Fruit fly (Drosophila melanogaster) whole organism, pupa: ENCODE results near the gene CG14840.

Experiments
- CG10348 ChIP-seq: fragments of 200-800 bp; sonication (Bioruptor generic); IDR thresholded peaks from 2 replicates; pipeline ENCODE4 v1.3.6; 2022; ENCODE audit warnings: missing biosample characterization, missing genetic modification characterization
- CG12605 ChIP-seq: fragments of 200-800 bp; sonication (Bioruptor generic); IDR thresholded peaks from 2 replicates; pipeline ENCODE4 v1.3.6; 2022; ENCODE audit warnings: missing biosample characterization, missing genetic modification characterization
- CG13204 ChIP-seq: fragments of 200-800 bp; sonication (Bioruptor generic); optimal IDR thresholded peaks from 2 replicates; lab custom pipeline; 2018; ENCODE audit warnings: missing biosample characterization, mild to moderate bottlenecking, missing genetic modification characterization, moderate library complexity
- CG14655 ChIP-seq: fragments of 200-800 bp; sonication (Bioruptor generic); optimal IDR thresholded peaks from 3 replicates; lab custom pipeline; 2017; ENCODE audit warnings: mild to moderate bottlenecking, missing biosample characterization, missing genetic modification reagents, missing genetic modification characterization
- CG15710 ChIP-seq: fragments of 200-800 bp; sonication (Bioruptor generic); optimal IDR thresholded peaks from 2 replicates; lab custom pipeline; 2018; ENCODE audit warnings: missing biosample characterization, mild to moderate bottlenecking, missing genetic modification characterization, moderate library complexity
- CG17806 ChIP-seq: fragments of 200-800 bp; sonication (Bioruptor generic); optimal IDR thresholded peaks from 2 replicates; lab custom pipeline; 2018; ENCODE audit warnings: missing biosample characterization, mild to moderate bottlenecking, missing genetic modification characterization, moderate library complexity
- CG32121 ChIP-seq: fragments of 200-800 bp; sonication (Bioruptor generic); IDR thresholded peaks from 2 replicates; pipeline ENCODE4 v1.3.6; 2022; ENCODE audit warnings: missing biosample characterization, missing genetic modification characterization
- CG34367 ChIP-seq: fragments of 200-800 bp; sonication (Bioruptor generic); optimal IDR thresholded peaks from 2 replicates; lab custom pipeline; 2018; ENCODE audit warnings: missing biosample characterization, mild to moderate bottlenecking, missing genetic modification characterization
- CG4496 ChIP-seq: fragments of 200-800 bp; sonication (Bioruptor generic); IDR thresholded peaks from 3 replicates; pipeline ENCODE4 v1.3.6; 2022; ENCODE audit warnings: missing biosample characterization, missing genetic modification characterization
- CG8159 ChIP-seq: fragments of 200-800 bp; sonication (Bioruptor generic); optimal IDR thresholded peaks from 3 replicates; lab custom pipeline; 2018; ENCODE audit warnings: missing biosample characterization, mild to moderate bottlenecking, missing genetic modification characterization, moderate library complexity
- CG8301 ChIP-seq: fragments of 200-800 bp; sonication (Bioruptor generic); optimal IDR thresholded peaks from 2 replicates; lab custom pipeline; 2018; ENCODE audit warnings: missing biosample characterization, mild to moderate bottlenecking, missing genetic modification characterization
- CG9948 ChIP-seq: fragments of 200-800 bp; sonication (Bioruptor generic); optimal IDR thresholded peaks from 2 replicates; lab custom pipeline; 2018; ENCODE audit warnings: missing biosample characterization, mild to moderate bottlenecking, missing genetic modification characterization, moderate library complexity
- D1 ChIP-seq: fragments of 200-800 bp; sonication (Bioruptor generic); optimal IDR thresholded peaks from 2 replicates; lab custom pipeline; 2018; ENCODE audit warnings: missing biosample characterization, mild to moderate bottlenecking, missing genetic modification characterization, moderate library complexity
- EcR ChIP-seq: fragments of 200-800 bp; sonication (Bioruptor generic); optimal IDR thresholded peaks from 3 replicates; lab custom pipeline; 2019; ENCODE audit warnings: missing biosample characterization, missing genetic modification characterization, mild to moderate bottlenecking, moderate library complexity, missing genetic modification reagents
- Ets98B ChIP-seq: fragments of 200-800 bp; sonication (Bioruptor generic); IDR thresholded peaks from 2 replicates; pipeline ENCODE4 v1.3.6; 2022; ENCODE audit warnings: missing biosample characterization, missing genetic modification characterization
- Pif1A ChIP-seq: fragments of 200-800 bp; sonication (Bioruptor generic); optimal IDR thresholded peaks from 3 replicates; lab custom pipeline; 2016; ENCODE audit warnings: missing biosample characterization, missing genetic modification characterization
- Pif1B ChIP-seq: fragments of 200-800 bp; sonication (Bioruptor generic); optimal IDR thresholded peaks from 3 replicates; lab custom pipeline; 2016; ENCODE audit warnings: missing biosample characterization, missing genetic modification characterization
- Snoo ChIP-seq: fragments of 200-800 bp; sonication (Bioruptor generic); optimal IDR thresholded peaks from 3 replicates; lab custom pipeline; 2017; ENCODE audit warnings: missing biosample characterization, mild to moderate bottlenecking, missing genetic modification characterization, inconsistent platforms
- fd96Ca ChIP-seq: fragments of 200-800 bp; sonication (Bioruptor generic); IDR thresholded peaks from 3 replicates; pipeline ENCODE4 v1.3.6; 2022; ENCODE audit warnings: missing biosample characterization, missing genetic modification characterization
- gl ChIP-seq: fragments of 200-800 bp; sonication (Bioruptor generic); optimal IDR thresholded peaks from 2 replicates; lab custom pipeline; 2018; ENCODE audit warnings: missing biosample characterization, mild to moderate bottlenecking, missing genetic modification characterization
- rn ChIP-seq: fragments of 200-800 bp; sonication (Bioruptor generic); IDR thresholded peaks from 2 replicates; pipeline ENCODE4 v1.3.6; 2022; ENCODE audit warnings: missing biosample characterization, missing genetic modification characterization

Gene CG14840

dm6 chr3R:14280324-14280723 is 19.3 kb upstream of the CG14840 start:
- TF ChIP-seq CG10348 (no peak), CG17806 (tag; lab: Kevin White, UChicago) (peak; percentile 17), Pif1B (GFP tag; lab: Kevin White, UChicago) (peak; percentile 19), Snoo (tag; lab: Kevin White, UChicago) (peak; percentile 10), CG9948 (tag; lab: Kevin White, UChicago) (peak; percentile 51), Pif1A (peak; percentile 37), CG4496 (GFP tag; lab: Robert Waterston, UW) (peak; percentile 28; the same call in 1 of the 3 replicates), rn (GFP tag; lab: Robert Waterston, UW) (no peak), fd96Ca (GFP tag; lab: Robert Waterston, UW) (no peak), CG14655 (peak; percentile 79), CG8301 (tag; lab: Kevin White, UChicago) (peak; percentile 67), CG8159 (peak; percentile 15)

dm6 chr3R:14279311-14279998 is 18.4 kb upstream of the CG14840 start:
- peak; percentile 20 for TF ChIP-seq CG8159
- TF ChIP-seq CG32121 (GFP tag; lab: Robert Waterston, UW), result peak; percentile 54
- TF ChIP-seq CG12605 (GFP tag; lab: Robert Waterston, UW), result no peak
- no peak for TF ChIP-seq Pif1B (GFP tag; lab: Kevin White, UChicago)
- no peak for TF ChIP-seq CG13204 (GFP tag; lab: Kevin White, UChicago)
- TF ChIP-seq EcR (GFP tag; lab: Kevin White, UChicago), result no peak
- TF ChIP-seq CG14655, result peak; percentile 70
- TF ChIP-seq Ets98B, result peak; percentile 47
- TF ChIP-seq rn (GFP tag; lab: Robert Waterston, UW), result no peak
- peak; percentile 41 for TF ChIP-seq CG8301 (tag; lab: Kevin White, UChicago)
- no peak for TF ChIP-seq fd96Ca (GFP tag; lab: Robert Waterston, UW)
- no peak for TF ChIP-seq D1 (tag; lab: Kevin White, UChicago)
- TF ChIP-seq CG17806 (tag; lab: Kevin White, UChicago), result peak; percentile 23
- TF ChIP-seq CG34367 (tag; lab: Kevin White, UChicago), result peak; percentile 7
- TF ChIP-seq CG10348, result no peak
- no peak for TF ChIP-seq Snoo (tag; lab: Kevin White, UChicago)
- TF ChIP-seq Pif1A, result peak; percentile 9
- no peak for TF ChIP-seq gl (tag; lab: Kevin White, UChicago)
- peak; percentile 46; the same call in 1 of the 3 replicates for TF ChIP-seq CG4496 (GFP tag; lab: Robert Waterston, UW)
- peak; percentile 31 for TF ChIP-seq CG9948 (tag; lab: Kevin White, UChicago)
- peak; percentile 12 for TF ChIP-seq CG15710 (tag; lab: Kevin White, UChicago)

dm6 chr3R:14278523-14279303 is 17.7 kb upstream of the CG14840 start:
- TF ChIP-seq CG13204 (GFP tag; lab: Kevin White, UChicago), result peak; percentile 75
- peak; percentile 79 for TF ChIP-seq Ets98B
- TF ChIP-seq fd96Ca (GFP tag; lab: Robert Waterston, UW), result peak; percentile 63; the same call in 2 of the 3 replicates
- TF ChIP-seq EcR (GFP tag; lab: Kevin White, UChicago), result peak; percentile 69
- TF ChIP-seq CG8159, result peak; percentile 45
- peak; percentile 50 for TF ChIP-seq CG9948 (tag; lab: Kevin White, UChicago)
- peak; percentile 53 for TF ChIP-seq CG15710 (tag; lab: Kevin White, UChicago)
- peak; percentile 31 for TF ChIP-seq CG14655
- TF ChIP-seq Pif1A, result peak; percentile 37
- peak; percentile 69 for TF ChIP-seq CG12605 (GFP tag; lab: Robert Waterston, UW)
- TF ChIP-seq CG8301 (tag; lab: Kevin White, UChicago), result peak; percentile 15
- TF ChIP-seq Snoo (tag; lab: Kevin White, UChicago), result no peak
- peak; percentile 84 for TF ChIP-seq CG4496 (GFP tag; lab: Robert Waterston, UW)
- TF ChIP-seq CG17806 (tag; lab: Kevin White, UChicago), result peak; percentile 21
- TF ChIP-seq CG10348, result no peak
- peak; percentile 66 for TF ChIP-seq Pif1B (GFP tag; lab: Kevin White, UChicago)
- TF ChIP-seq CG34367 (tag; lab: Kevin White, UChicago), result peak; percentile 33
- peak; percentile 88 for TF ChIP-seq gl (tag; lab: Kevin White, UChicago)
- TF ChIP-seq D1 (tag; lab: Kevin White, UChicago), result no peak
- TF ChIP-seq rn (GFP tag; lab: Robert Waterston, UW), result no peak
- TF ChIP-seq CG32121 (GFP tag; lab: Robert Waterston, UW), result no peak; the same call in 1 of the 2 replicates
- TF ChIP-seq, all 21 proteins: peak for 16

dm6 chr3R:14277894-14278522 is 17.0 kb upstream of the CG14840 start:
- TF ChIP-seq CG9948 (tag; lab: Kevin White, UChicago), result peak; percentile 97
- peak; percentile 98 for TF ChIP-seq CG32121 (GFP tag; lab: Robert Waterston, UW)
- TF ChIP-seq CG8159, result peak; percentile 98
- peak; percentile 96 for TF ChIP-seq CG13204 (GFP tag; lab: Kevin White, UChicago)
- peak; percentile 97 for TF ChIP-seq D1 (tag; lab: Kevin White, UChicago)
- TF ChIP-seq CG12605 (GFP tag; lab: Robert Waterston, UW), result peak; percentile 97
- peak; percentile 97 for TF ChIP-seq CG4496 (GFP tag; lab: Robert Waterston, UW)
- peak; percentile 97 for TF ChIP-seq CG17806 (tag; lab: Kevin White, UChicago)
- TF ChIP-seq Snoo (tag; lab: Kevin White, UChicago), result peak; percentile 93
- peak; percentile 96 for TF ChIP-seq rn (GFP tag; lab: Robert Waterston, UW)
- peak; percentile 97 for TF ChIP-seq Ets98B
- peak; percentile 96 for TF ChIP-seq fd96Ca (GFP tag; lab: Robert Waterston, UW)
- peak; percentile 96 for TF ChIP-seq CG8301 (tag; lab: Kevin White, UChicago)
- TF ChIP-seq Pif1A, result peak; percentile 96
- peak; percentile 72 for TF ChIP-seq EcR (GFP tag; lab: Kevin White, UChicago)
- TF ChIP-seq CG10348, result peak; percentile 77
- peak; percentile 98 for TF ChIP-seq CG15710 (tag; lab: Kevin White, UChicago)
- peak; percentile 98 for TF ChIP-seq Pif1B (GFP tag; lab: Kevin White, UChicago)
- peak; percentile 94 for TF ChIP-seq CG34367 (tag; lab: Kevin White, UChicago)
- TF ChIP-seq CG14655, result peak; percentile 97
- peak; percentile 90 for TF ChIP-seq gl (tag; lab: Kevin White, UChicago)
- TF ChIP-seq, all 21 proteins: peak for 21
